Worm (Caenorhabditis elegans) whole organism, L4 larva: Measurements from ENCODE around the gene nlp-31.

Experiments used
- D1046.2 ChIP-seq: fragments of 200-800 bp; sonication (Bioruptor generic); IDR thresholded peaks from 2 replicates; pipeline ENCODE4 v1.3.6; 2022; ENCODE audit warnings: missing genetic modification characterization, missing compliant biosample characterization
- aha-1 ChIP-seq: fragments of 150-350 bp; peaks from one replicate; lab custom pipeline; 2014; ENCODE audit warnings: missing biosample characterization, missing genetic modification characterization
- attf-4 ChIP-seq: sonication (generic microtip); optimal IDR thresholded peaks from 3 replicates; lab custom pipeline; 2017; ENCODE audit warnings: missing biosample characterization, missing genetic modification characterization
- cey-2 ChIP-seq: sonication (generic microtip); optimal IDR thresholded peaks from 3 replicates; lab custom pipeline; 2017; ENCODE audit warnings: missing genetic modification characterization, mild to moderate bottlenecking, missing compliant biosample characterization, antibody characterized with exemption, borderline replicate concordance; ENCODE audit not compliant: insufficient read depth
- ctbp-1 ChIP-seq: fragments of 200-800 bp; sonication (Bioruptor generic); IDR thresholded peaks from 2 replicates; pipeline ENCODE4 v1.3.6; 2022; ENCODE audit warnings: missing genetic modification reagents, missing genetic modification characterization, missing compliant biosample characterization
- daf-8 ChIP-seq: fragments of 200-800 bp; sonication (Bioruptor generic); IDR thresholded peaks from 2 replicates; pipeline ENCODE4 v1.3.6; 2022; ENCODE audit warnings: missing genetic modification characterization, missing compliant biosample characterization
- dmd-6 ChIP-seq: fragments of 200-800 bp; sonication (Bioruptor generic); IDR thresholded peaks from 2 replicates; pipeline ENCODE4 v1.3.6; 2022; ENCODE audit warnings: missing genetic modification reagents, missing genetic modification characterization, missing compliant biosample characterization
- duxl-1 ChIP-seq: sonication (generic microtip); optimal IDR thresholded peaks from 2 replicates; lab custom pipeline; 2016; ENCODE audit warnings: mild to moderate bottlenecking, missing genetic modification characterization, moderate library complexity, missing compliant biosample characterization; ENCODE audit not compliant: poor library complexity
- hlh-30 ChIP-seq: sonication (generic microtip); optimal IDR thresholded peaks from 2 replicates; lab custom pipeline; 2017; ENCODE audit warnings: antibody characterized with exemption, mild to moderate bottlenecking, missing genetic modification characterization, missing compliant biosample characterization; ENCODE audit not compliant: insufficient read depth
- jun-1 ChIP-seq: fragments of 150-350 bp; optimal IDR thresholded peaks from 2 replicates; lab custom pipeline; 2014; ENCODE audit warnings: missing biosample characterization, missing genetic modification reagents, missing genetic modification characterization
- lin-15B ChIP-seq: fragments of 150-350 bp; sonication (generic microtip); optimal IDR thresholded peaks from 3 replicates; lab custom pipeline; 2014; ENCODE audit warnings: missing biosample characterization, missing genetic modification characterization
- lin-29 ChIP-seq: fragments of 200-800 bp; sonication (Bioruptor generic); IDR thresholded peaks from 2 replicates; pipeline ENCODE4 v1.3.6; 2022; ENCODE audit warnings: missing genetic modification reagents, missing genetic modification characterization, missing compliant biosample characterization
- lir-3 ChIP-seq: sonication (generic microtip); optimal IDR thresholded peaks from 2 replicates; lab custom pipeline; 2016; ENCODE audit warnings: mild to moderate bottlenecking, missing genetic modification characterization, missing compliant biosample characterization
- lsy-2 ChIP-seq, 2 experiments: fragments of 150-350 bp in 1 of 2; sonication (generic microtip) in 1 of 2; optimal IDR thresholded peaks; 2 replicates each; lab custom pipeline; 2014 to 2017; ENCODE audit warnings: missing biosample characterization in 2 of 2, missing genetic modification characterization in 2 of 2
- mep-1 ChIP-seq: fragments of 150-350 bp; sonication (generic microtip); optimal IDR thresholded peaks from 3 replicates; lab custom pipeline; 2014; ENCODE audit warnings: missing biosample characterization, missing genetic modification characterization
- mxl-3 ChIP-seq: fragments of 200-800 bp; sonication (Bioruptor generic); optimal IDR thresholded peaks from 2 replicates; lab custom pipeline; 2018; ENCODE audit warnings: mild to moderate bottlenecking, missing genetic modification characterization, missing compliant biosample characterization
- nhr-11 ChIP-seq: fragments of 150-350 bp; optimal IDR thresholded peaks from 2 replicates; lab custom pipeline; 2014; ENCODE audit warnings: missing biosample characterization, missing genetic modification characterization
- nhr-237 ChIP-seq: sonication (generic microtip); optimal IDR thresholded peaks from 2 replicates; lab custom pipeline; 2017; ENCODE audit warnings: missing biosample characterization, missing genetic modification characterization
- nhr-25 ChIP-seq: sonication (generic microtip); optimal IDR thresholded peaks from 2 replicates; lab custom pipeline; 2017; ENCODE audit warnings: missing genetic modification characterization, mild to moderate bottlenecking, missing compliant biosample characterization, antibody characterized with exemption, moderate library complexity, borderline replicate concordance; ENCODE audit not compliant: insufficient read depth
- nhr-28 ChIP-seq: fragments of 150-350 bp; optimal IDR thresholded peaks from 2 replicates; lab custom pipeline; 2014; ENCODE audit warnings: missing biosample characterization, missing genetic modification characterization
- nhr-77 ChIP-seq: fragments of 150-350 bp; optimal IDR thresholded peaks from 2 replicates; lab custom pipeline; 2014; ENCODE audit warnings: missing biosample characterization, missing genetic modification characterization
- pha-4 ChIP-seq, 2 experiments: fragments of 150-350 bp in 1 of 2; fragments of 200-800 bp in 1 of 2; sonication (Bioruptor generic) in 1 of 2; IDR thresholded peaks in 1 of 2; optimal IDR thresholded peaks in 1 of 2; 2 replicates each; pipeline versions ENCODE4 v1.3.6 to Lab custom; 2014 to 2022; ENCODE audit warnings: missing genetic modification characterization in 2 of 2, missing genetic modification reagents in 2 of 2, missing biosample characterization in 1 of 2, missing compliant biosample characterization in 1 of 2
- php-3 ChIP-seq: fragments of 200-800 bp; sonication (Bioruptor generic); IDR thresholded peaks from 2 replicates; pipeline ENCODE4 v1.3.6; 2022; ENCODE audit warnings: missing genetic modification reagents, missing genetic modification characterization, missing compliant biosample characterization
- unc-62 ChIP-seq, 3 experiments: fragments of 150-350 bp in 1 of 3; sonication (generic microtip); optimal IDR thresholded peaks in 2 of 3; peaks in 1 of 3; 1 replicate in 1 of 3; 2 replicates in 2 of 3; lab custom pipeline; 2014 to 2017; ENCODE audit warnings: missing biosample characterization in 3 of 3, missing genetic modification characterization in 3 of 3, missing genetic modification reagents in 3 of 3, missing genotype in 1 of 3

Gene nlp-31

ce11 chrV:3976964-3977363, 2.9 kb upstream of the nlp-31 start, which contains the start of gene str-83:
Gene str-83 (plus strand): TSS chrV:3977264.
- TF ChIP-seq cey-2 (tag; lab: Kevin White, UChicago) (no peak), lin-29 (GFP tag; lab: Robert Waterston, UW) (no peak)

ce11 chrV:3979053-3979452, 802 bp upstream of the nlp-31 start, which contains the start of gene nlp-34:
Gene nlp-34 (minus strand): TSS chrV:3979134.
- TF ChIP-seq daf-8 (GFP tag; lab: Robert Waterston, UW): no peak
- TF ChIP-seq nhr-11 (tag; lab: Kevin White, UChicago): no peak

ce11 chrV:3980228-3980933, 526 bp downstream of the nlp-31 start:
- TF ChIP-seq aha-1 (tag; lab: Kevin White, UChicago) (peak; percentile 98), nhr-77 (tag; lab: Kevin White, UChicago) (no peak), nhr-28 (tag; lab: Kevin White, UChicago) (no peak), unc-62 (GFP tag; optimal IDR thresholded peaks at IDR 0.05 in 1 of 2; lab: Kevin White, UChicago) (peak in 1 of 2 experiments; percentile 84), unc-62 (tag; optimal IDR thresholded peaks at IDR 0.05; lab: Kevin White, UChicago) (no peak)

- TF ChIP-seq unc-62 (GFP tag; optimal IDR thresholded peaks at IDR 0.05 in 1 of 2; lab: Kevin White, UChicago): peak in 1 of 2 experiments; percentile 62
- no peak for TF ChIP-seq unc-62 (tag; optimal IDR thresholded peaks at IDR 0.05; lab: Kevin White, UChicago)
- no peak for TF ChIP-seq pha-4 (GFP tag; IDR thresholded peaks at IDR 0.05; lab: Robert Waterston, UW)
- no peak for TF ChIP-seq pha-4 (tag; optimal IDR thresholded peaks at IDR 0.05; lab: Kevin White, UChicago)
Measured at ce11 chrV:3981680-3982079, 1.8 kb downstream of the nlp-31 start, which contains the start of gene nlp-30. Gene nlp-30 (plus strand): TSS chrV:3981980.

- TF ChIP-seq php-3 (GFP tag; lab: Robert Waterston, UW) (no peak), nhr-237 (tag; lab: Kevin White, UChicago) (no peak), nhr-25 (tag; lab: Kevin White, UChicago) (peak; percentile 47), lsy-2 (tag; optimal IDR thresholded peaks at IDR 0.05; lab: Kevin White, UChicago) (peak in 1 of 2 experiments; percentile 2), dmd-6 (GFP tag; lab: Robert Waterston, UW) (peak; percentile 16; the same call in 1 of the 2 replicates), hlh-30 (tag; lab: Kevin White, UChicago) (peak; percentile 56), mep-1 (tag; lab: Kevin White, UChicago) (no peak), lin-15B (tag; lab: Kevin White, UChicago) (no peak), D1046.2 (GFP tag; lab: Robert Waterston, UW) (no peak), lir-3 (tag; lab: Kevin White, UChicago) (no peak), mxl-3 (GFP tag; lab: Kevin White, UChicago) (peak; percentile 38)
Measured at ce11 chrV:3984178-3984577, 4.3 kb downstream of the nlp-31 start, which contains the start of gene nlp-29. Gene nlp-29 (plus strand): TSS chrV:3984425.

ce11 chrV:3985104-3985503, 5.2 kb downstream of the nlp-31 start:
- TF ChIP-seq duxl-1 (tag; lab: Kevin White, UChicago): no peak
- TF ChIP-seq aha-1 (tag; lab: Kevin White, UChicago): peak; percentile 60
- no peak for TF ChIP-seq ctbp-1
- TF ChIP-seq nhr-25 (tag; lab: Kevin White, UChicago): peak; percentile 13
- TF ChIP-seq jun-1 (tag; lab: Kevin White, UChicago): no peak
- TF ChIP-seq, all 104 proteins: peak for 2

- no peak for TF ChIP-seq dmd-6 (GFP tag; lab: Robert Waterston, UW)
- TF ChIP-seq lir-3 (tag; lab: Kevin White, UChicago): no peak
- TF ChIP-seq attf-4 (tag; lab: Kevin White, UChicago): no peak
Measured at ce11 chrV:3987616-3988015, 7.8 kb downstream of the nlp-31 start, which contains the start of gene nlp-28. Gene nlp-28 (plus strand): TSS chrV:3987900.
